Worm (Caenorhabditis elegans): ENCODE data around the gene anmt-1.

ce11 chrIII:8688438-8688946 is 3.9 kb downstream of the anmt-1 start, which contains the start of gene hadb-1:
- TF ChIP-seq ztf-11 (tag; optimal IDR thresholded peaks at IDR 0.05) (no peak), nhr-237 (tag; optimal IDR thresholded peaks at IDR 0.05) (no peak), lsy-2 (tag; optimal IDR thresholded peaks at IDR 0.05) (no peak), unc-62 (GFP tag; optimal IDR thresholded peaks at IDR 0.05) (no peak), unc-39 (tag; optimal IDR thresholded peaks at IDR 0.05) (no peak), elt-1 (tag; optimal IDR thresholded peaks at IDR 0.05; ENCODE audit: borderline replicate concordance, insufficient read depth) (no peak), ceh-39 (tag; optimal IDR thresholded peaks at IDR 0.05) (no peak)

Data from whole organism, mixed stage, embryonic.